Worm (Caenorhabditis elegans): ENCODE measurements around the gene F44G4.6.

ce11 chrII:8991602-8992001 lies 10.0 kb downstream of the F44G4.6 start:
- no peak for TF ChIP-seq hnd-1 (tag; optimal IDR thresholded peaks at IDR 0.05)
- no peak for TF ChIP-seq F13C5.2 (tag; optimal IDR thresholded peaks at IDR 0.05)
- no peak for TF ChIP-seq ama-1 (optimal IDR thresholded peaks at IDR 0.05)
- TF ChIP-seq ceh-13 (GFP tag; optimal IDR thresholded peaks at IDR 0.05): no peak
- TF ChIP-seq hmbx-1 (tag; optimal IDR thresholded peaks at IDR 0.05): no peak
- no peak for TF ChIP-seq B0310.2 (tag; optimal IDR thresholded peaks at IDR 0.05)
- no peak for TF ChIP-seq tbx-11 (GFP tag; IDR thresholded peaks at IDR 0.05)
- no peak for TF ChIP-seq ceh-36 (tag; optimal IDR thresholded peaks at IDR 0.05)
- TF ChIP-seq tbx-37 (GFP tag; conservative IDR thresholded peaks at IDR 0.05): no peak
- TF ChIP-seq flt-1 (GFP tag; IDR thresholded peaks at IDR 0.05): no peak
- no peak for TF ChIP-seq aly-1 (tag; optimal IDR thresholded peaks at IDR 0.05)
- TF ChIP-seq ets-7 (tag; optimal IDR thresholded peaks at IDR 0.05): no peak
